Worm (Caenorhabditis elegans) whole organism, L4 larva: ENCODE data around the gene sto-2.

Experiments used
- F10B5.3 ChIP-seq: sonication (generic microtip); optimal IDR thresholded peaks from 2 replicates; lab custom pipeline; 2016; ENCODE audit warnings: mild to moderate bottlenecking, missing genetic modification characterization, missing compliant biosample characterization
- F26F4.8 ChIP-seq: fragments of 200-800 bp; sonication (Bioruptor generic); conservative IDR thresholded peaks from 2 replicates; pipeline ENCODE4 v1.3.6; 2022; ENCODE audit warnings: missing genetic modification characterization, missing compliant biosample characterization
- F37D6.2 ChIP-seq: sonication (generic microtip); optimal IDR thresholded peaks from 2 replicates; lab custom pipeline; 2016; ENCODE audit warnings: mild to moderate bottlenecking, missing genetic modification characterization, missing compliant biosample characterization
- T20F7.1 ChIP-seq: fragments of 200-800 bp; sonication (Bioruptor generic); optimal IDR thresholded peaks from 2 replicates; lab custom pipeline; 2018; ENCODE audit warnings: mild to moderate bottlenecking, missing genetic modification characterization, missing compliant biosample characterization
- Y48G9A.11 ChIP-seq: fragments of 200-800 bp; sonication (Bioruptor generic); IDR thresholded peaks from 2 replicates; pipeline ENCODE4 v1.3.6; 2022; ENCODE audit warnings: missing genetic modification reagents, missing genetic modification characterization, missing compliant biosample characterization
- Y75B8A.6 ChIP-seq: fragments of 200-800 bp; sonication (Bioruptor generic); IDR thresholded peaks from 2 replicates; pipeline ENCODE4 v1.3.6; 2022; ENCODE audit warnings: missing genetic modification reagents, missing genetic modification characterization, missing compliant biosample characterization
- aly-2 ChIP-seq: sonication (generic microtip); optimal IDR thresholded peaks from 2 replicates; lab custom pipeline; 2018; ENCODE audit warnings: missing biosample characterization, missing genetic modification characterization
- ama-1 ChIP-seq: fragments of 150-350 bp; optimal IDR thresholded peaks from 2 replicates; lab custom pipeline; 2014; ENCODE audit warnings: inconsistent platforms, mixed read lengths
- attf-4 ChIP-seq: sonication (generic microtip); optimal IDR thresholded peaks from 3 replicates; lab custom pipeline; 2017; ENCODE audit warnings: missing biosample characterization, missing genetic modification characterization
- ceh-32 ChIP-seq: sonication (generic microtip); optimal IDR thresholded peaks from 2 replicates; lab custom pipeline; 2016; ENCODE audit warnings: mild to moderate bottlenecking, missing genetic modification characterization, missing compliant biosample characterization; ENCODE audit not compliant: poor library complexity
- ceh-44 ChIP-seq: fragments of 200-800 bp; sonication (Bioruptor generic); IDR thresholded peaks from 2 replicates; pipeline ENCODE4 v1.3.6; 2022; ENCODE audit warnings: missing genetic modification reagents, missing genetic modification characterization, missing compliant biosample characterization
- ceh-62 ChIP-seq: sonication (generic microtip); optimal IDR thresholded peaks from 2 replicates; lab custom pipeline; 2017; ENCODE audit warnings: missing biosample characterization, missing genetic modification characterization
- ceh-82 ChIP-seq: sonication (generic microtip); optimal IDR thresholded peaks from 2 replicates; lab custom pipeline; 2017; ENCODE audit warnings: missing biosample characterization, missing genetic modification characterization
- cey-2 ChIP-seq: sonication (generic microtip); optimal IDR thresholded peaks from 3 replicates; lab custom pipeline; 2017; ENCODE audit warnings: missing genetic modification characterization, mild to moderate bottlenecking, missing compliant biosample characterization, antibody characterized with exemption, borderline replicate concordance; ENCODE audit not compliant: insufficient read depth
- ctbp-1 ChIP-seq: fragments of 200-800 bp; sonication (Bioruptor generic); IDR thresholded peaks from 2 replicates; pipeline ENCODE4 v1.3.6; 2022; ENCODE audit warnings: missing genetic modification reagents, missing genetic modification characterization, missing compliant biosample characterization
- daf-16 ChIP-seq, 3 experiments: sonication (generic microtip); optimal IDR thresholded peaks; 2 replicates each; lab custom pipeline; 2016 to 2017; ENCODE audit warnings: missing genetic modification characterization in 3 of 3, missing genetic modification reagents in 3 of 3, mild to moderate bottlenecking in 2 of 3, missing compliant biosample characterization in 2 of 3, missing biosample characterization in 1 of 3, moderate library complexity in 1 of 3
- dmd-9 ChIP-seq: fragments of 200-800 bp; sonication (Bioruptor generic); IDR thresholded peaks from 2 replicates; pipeline ENCODE4 v1.3.6; 2022; ENCODE audit warnings: missing genetic modification reagents, missing genetic modification characterization, missing compliant biosample characterization
- dpl-1 ChIP-seq: fragments of 150-350 bp; optimal IDR thresholded peaks from 2 replicates; lab custom pipeline; 2014; ENCODE audit warnings: missing biosample characterization, missing genetic modification reagents, missing genetic modification characterization
- duxl-1 ChIP-seq: sonication (generic microtip); optimal IDR thresholded peaks from 2 replicates; lab custom pipeline; 2016; ENCODE audit warnings: mild to moderate bottlenecking, missing genetic modification characterization, moderate library complexity, missing compliant biosample characterization; ENCODE audit not compliant: poor library complexity
- egl-43 ChIP-seq: fragments of 200-800 bp; sonication (Bioruptor generic); IDR thresholded peaks from 2 replicates; pipeline ENCODE4 v1.3.6; 2022; ENCODE audit warnings: missing genetic modification reagents, missing genetic modification characterization, missing compliant biosample characterization
- hlh-30 ChIP-seq: sonication (generic microtip); optimal IDR thresholded peaks from 2 replicates; lab custom pipeline; 2017; ENCODE audit warnings: antibody characterized with exemption, mild to moderate bottlenecking, missing genetic modification characterization, missing compliant biosample characterization; ENCODE audit not compliant: insufficient read depth
- lin-13 ChIP-seq: fragments of 150-350 bp; optimal IDR thresholded peaks from 2 replicates; lab custom pipeline; 2014; ENCODE audit warnings: missing biosample characterization, missing genetic modification reagents, missing genetic modification characterization
- lin-29 ChIP-seq: fragments of 200-800 bp; sonication (Bioruptor generic); IDR thresholded peaks from 2 replicates; pipeline ENCODE4 v1.3.6; 2022; ENCODE audit warnings: missing genetic modification reagents, missing genetic modification characterization, missing compliant biosample characterization
- lin-38 ChIP-seq: fragments of 200-800 bp; sonication (Bioruptor generic); IDR thresholded peaks from 2 replicates; pipeline ENCODE4 v1.3.6; 2022; ENCODE audit warnings: missing genetic modification reagents, missing genetic modification characterization, missing compliant biosample characterization
- lin-39 ChIP-seq: fragments of 150-350 bp; optimal IDR thresholded peaks from 2 replicates; lab custom pipeline; 2014; ENCODE audit warnings: missing biosample characterization, missing genetic modification reagents, missing genetic modification characterization
- madf-5 ChIP-seq, 2 experiments: fragments of 200-800 bp; sonication (Bioruptor generic); IDR thresholded peaks; 2 replicates each; pipeline ENCODE4 v1.3.6; 2022; ENCODE audit warnings: missing compliant biosample characterization in 2 of 2, missing genetic modification characterization in 2 of 2
- madf-9 ChIP-seq: fragments of 200-800 bp; sonication (Bioruptor generic); conservative IDR thresholded peaks from 2 replicates; pipeline ENCODE4 v1.3.6; 2022; ENCODE audit warnings: missing genetic modification reagents, missing genetic modification characterization, missing compliant biosample characterization
- mdl-1 ChIP-seq, 2 experiments: fragments of 150-350 bp in 1 of 2; sonication (generic microtip) in 1 of 2; optimal IDR thresholded peaks; 2 replicates each; lab custom pipeline; 2014 to 2017; ENCODE audit warnings: missing biosample characterization in 2 of 2, missing genetic modification characterization in 2 of 2
- mdt-29 ChIP-seq: fragments of 200-800 bp; sonication (Bioruptor generic); IDR thresholded peaks from 2 replicates; pipeline ENCODE4 v1.3.6; 2022; ENCODE audit warnings: missing genetic modification reagents, missing genetic modification characterization, missing compliant biosample characterization
- nhr-10 ChIP-seq: fragments of 150-350 bp; optimal IDR thresholded peaks from 2 replicates; lab custom pipeline; 2014; ENCODE audit warnings: missing biosample characterization, missing genetic modification characterization
- nhr-102 ChIP-seq: sonication (generic microtip); optimal IDR thresholded peaks from 2 replicates; lab custom pipeline; 2016; ENCODE audit warnings: mild to moderate bottlenecking, missing genetic modification characterization, moderate library complexity, missing compliant biosample characterization
- nhr-111 ChIP-seq: fragments of 200-800 bp; sonication (Bioruptor generic); optimal IDR thresholded peaks from 2 replicates; lab custom pipeline; 2018; ENCODE audit warnings: mild to moderate bottlenecking, missing genetic modification characterization, missing compliant biosample characterization
- nhr-237 ChIP-seq: sonication (generic microtip); optimal IDR thresholded peaks from 2 replicates; lab custom pipeline; 2017; ENCODE audit warnings: missing biosample characterization, missing genetic modification characterization
- nhr-28 ChIP-seq: fragments of 150-350 bp; optimal IDR thresholded peaks from 2 replicates; lab custom pipeline; 2014; ENCODE audit warnings: missing biosample characterization, missing genetic modification characterization
- nhr-42 ChIP-seq: fragments of 200-800 bp; sonication (Bioruptor generic); IDR thresholded peaks from 2 replicates; pipeline ENCODE4 v1.3.6; 2022; ENCODE audit warnings: missing genetic modification characterization, missing compliant biosample characterization
- nhr-6 ChIP-seq: fragments of 150-350 bp; optimal IDR thresholded peaks from 2 replicates; lab custom pipeline; 2014; ENCODE audit warnings: missing biosample characterization, missing genetic modification characterization
- php-3 ChIP-seq: fragments of 200-800 bp; sonication (Bioruptor generic); IDR thresholded peaks from 2 replicates; pipeline ENCODE4 v1.3.6; 2022; ENCODE audit warnings: missing genetic modification reagents, missing genetic modification characterization, missing compliant biosample characterization
- pqm-1 ChIP-seq: sonication (generic microtip); optimal IDR thresholded peaks from 2 replicates; lab custom pipeline; 2017; ENCODE audit warnings: missing biosample characterization, missing genetic modification characterization
- sdz-12 ChIP-seq: fragments of 200-800 bp; sonication (Bioruptor generic); optimal IDR thresholded peaks from 2 replicates; lab custom pipeline; 2018; ENCODE audit warnings: mild to moderate bottlenecking, missing genetic modification characterization, missing compliant biosample characterization
- skn-1 ChIP-seq: fragments of 150-350 bp; optimal IDR thresholded peaks from 2 replicates; lab custom pipeline; 2014; ENCODE audit warnings: missing biosample characterization, missing genetic modification characterization
- tra-1 ChIP-seq: fragments of 200-800 bp; sonication (Bioruptor generic); IDR thresholded peaks from 2 replicates; pipeline ENCODE4 v1.3.6; 2022; ENCODE audit warnings: missing genetic modification reagents, missing genetic modification characterization, missing compliant biosample characterization
- unc-130 ChIP-seq: sonication (generic microtip); optimal IDR thresholded peaks from 2 replicates; lab custom pipeline; 2016; ENCODE audit warnings: missing genetic modification reagents, missing genetic modification characterization, missing compliant biosample characterization
- unc-39 ChIP-seq: sonication (generic microtip); optimal IDR thresholded peaks from 2 replicates; lab custom pipeline; 2017; ENCODE audit warnings: missing biosample characterization, missing genetic modification characterization
- unc-62 ChIP-seq, 3 experiments: fragments of 150-350 bp in 1 of 3; sonication (generic microtip); optimal IDR thresholded peaks in 2 of 3; peaks in 1 of 3; 1 replicate in 1 of 3; 2 replicates in 2 of 3; lab custom pipeline; 2014 to 2017; ENCODE audit warnings: missing biosample characterization in 3 of 3, missing genetic modification characterization in 3 of 3, missing genetic modification reagents in 3 of 3, missing genotype in 1 of 3
- zag-1 ChIP-seq: fragments of 150-350 bp; optimal IDR thresholded peaks from 2 replicates; lab custom pipeline; 2014; ENCODE audit warnings: missing biosample characterization, missing genetic modification characterization
- zip-11 ChIP-seq: fragments of 200-800 bp; sonication (Bioruptor generic); IDR thresholded peaks from 2 replicates; pipeline ENCODE4 v1.3.6; 2022; ENCODE audit warnings: missing genetic modification characterization, missing compliant biosample characterization
- ztf-7 ChIP-seq: fragments of 150-350 bp; optimal IDR thresholded peaks from 2 replicates; lab custom pipeline; 2014; ENCODE audit warnings: missing biosample characterization, missing genetic modification characterization

The sto-2 gene

DNA sequence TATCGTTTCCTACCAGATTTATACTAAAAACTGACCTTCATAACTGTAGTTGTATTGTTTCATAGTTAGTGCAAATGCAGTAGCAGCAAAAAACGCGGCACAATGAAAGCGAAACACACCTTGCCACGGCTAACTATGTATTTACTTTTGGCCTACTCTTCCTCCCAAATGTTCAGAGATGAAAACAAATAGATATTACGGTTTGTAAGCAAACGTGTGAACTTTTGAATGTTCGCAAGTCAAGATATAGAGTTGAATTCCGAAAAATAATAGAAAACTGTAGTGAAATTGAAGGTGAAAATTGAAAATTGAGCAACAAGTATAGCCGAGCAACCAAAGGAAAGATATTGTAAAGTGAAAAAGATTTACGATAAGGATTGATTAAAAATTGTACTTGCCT lies 41.0 kb upstream of the sto-2 start, which contains the start of gene chtl-1:
Gene chtl-1 (minus strand): TSS at position 101 of the 400 bp plus-strand sequence.
- no peak for TF ChIP-seq ctbp-1 (GFP tag; lab: Robert Waterston, UW)
- no peak for TF ChIP-seq madf-9 (GFP tag; lab: Robert Waterston, UW)
- no peak for TF ChIP-seq zip-11 (GFP tag; lab: Robert Waterston, UW)
- no peak for TF ChIP-seq ceh-82
- TF ChIP-seq lin-29 (GFP tag; lab: Robert Waterston, UW) = no peak
- no peak for TF ChIP-seq nhr-111
- no peak for TF ChIP-seq cey-2 (tag; lab: Kevin White, UChicago)
- TF ChIP-seq hlh-30 (tag; lab: Kevin White, UChicago) = no peak
- no peak for TF ChIP-seq ceh-32 (tag; lab: Kevin White, UChicago)
- no peak for TF ChIP-seq nhr-42 (GFP tag; lab: Robert Waterston, UW)

DNA sequence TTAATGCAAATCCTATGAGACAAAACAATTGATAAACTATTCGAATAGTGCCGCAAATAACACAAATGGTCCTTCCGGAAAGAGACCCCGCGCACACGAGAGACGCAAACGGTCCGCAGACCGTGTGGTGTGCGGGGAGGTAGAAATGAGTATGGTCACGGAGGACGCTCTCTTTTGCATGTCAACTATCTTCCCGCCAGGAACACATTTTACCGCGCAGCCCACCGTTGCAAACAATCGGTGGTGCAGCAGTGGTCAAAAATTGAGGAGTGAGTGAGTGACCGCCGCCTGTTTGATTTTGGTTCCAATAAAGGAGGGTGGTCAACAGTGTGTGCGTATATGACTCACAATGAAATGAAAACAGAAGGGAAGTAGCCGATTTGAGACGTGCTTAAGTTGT lies 37.5 kb upstream of the sto-2 start:
- 0 out of 2 replicates have a peak, but pooled peaks have one; percentile 33 for TF ChIP-seq egl-43 (GFP tag; lab: Robert Waterston, UW)
- no peak for TF ChIP-seq dpl-1 (GFP tag; lab: Kevin White, UChicago)

DNA sequence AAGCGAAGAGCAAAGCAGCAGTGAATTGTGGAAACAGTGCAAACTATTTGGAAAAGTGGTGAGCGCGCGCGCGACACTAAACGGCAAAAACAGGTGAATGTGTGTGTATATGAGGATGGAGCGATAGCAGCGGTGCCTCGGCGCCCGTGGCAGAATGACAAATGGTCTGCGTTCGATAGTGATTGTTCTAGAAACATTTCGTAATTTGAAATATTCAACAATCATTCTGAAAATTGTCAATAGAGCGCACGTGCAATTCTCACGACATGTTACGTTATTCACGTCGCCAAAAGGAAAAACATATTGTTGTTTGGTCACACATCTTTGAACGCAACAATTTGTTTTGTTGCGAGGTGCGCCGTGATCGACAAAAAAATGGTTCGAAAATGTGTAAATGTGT lies 32.1 kb upstream of the sto-2 start:
- no peak for TF ChIP-seq nhr-10 (tag; lab: Kevin White, UChicago)
- TF ChIP-seq ama-1 = no peak
- TF ChIP-seq daf-16 (GFP tag; optimal IDR thresholded peaks at IDR 0.05; lab: Kevin White, UChicago) = no peak
- TF ChIP-seq daf-16 (tag; optimal IDR thresholded peaks at IDR 0.05; lab: Kevin White, UChicago) = peak; percentile 97
- no peak for TF ChIP-seq unc-39
- TF ChIP-seq madf-5 (GFP tag; IDR thresholded peaks at IDR 0.05; lab: Robert Waterston, UW) = no peak
- TF ChIP-seq sdz-12 (GFP tag; lab: Kevin White, UChicago) = no peak
- no peak for TF ChIP-seq unc-130 (GFP tag; lab: Kevin White, UChicago)
- TF ChIP-seq nhr-28 (tag; lab: Kevin White, UChicago) = peak; percentile 14
- TF ChIP-seq tra-1 (GFP tag; lab: Robert Waterston, UW) = no peak
- TF ChIP-seq aly-2 (tag; lab: Kevin White, UChicago) = no peak
- TF ChIP-seq dmd-9 (GFP tag; lab: Robert Waterston, UW) = no peak
- TF ChIP-seq zip-11 (GFP tag; lab: Robert Waterston, UW) = no peak
- no peak for TF ChIP-seq lin-39 (tag; lab: Kevin White, UChicago)
- no peak for TF ChIP-seq F10B5.3 (tag; lab: Kevin White, UChicago)
- TF ChIP-seq php-3 (GFP tag; lab: Robert Waterston, UW) = no peak
- TF ChIP-seq ztf-7 (tag; lab: Kevin White, UChicago) = no peak
- no peak for TF ChIP-seq pqm-1 (tag; lab: Kevin White, UChicago)
- no peak for TF ChIP-seq F37D6.2
- TF ChIP-seq mdl-1 (tag; optimal IDR thresholded peaks at IDR 0.05; lab: Kevin White, UChicago) = peak in 1 of 2 experiments; percentile 4
- TF ChIP-seq nhr-102 (tag; lab: Kevin White, UChicago) = no peak
- TF ChIP-seq Y75B8A.6 (GFP tag; lab: Robert Waterston, UW) = 0 out of 2 replicates have a peak, but pooled peaks have one; percentile 30
- peak; percentile 35; the same call in 1 of the 2 replicates for TF ChIP-seq mdt-29 (GFP tag; lab: Robert Waterston, UW)
- no peak; the same call in 1 of the 2 replicates for TF ChIP-seq lin-38 (GFP tag; lab: Robert Waterston, UW)
- no peak for TF ChIP-seq ctbp-1 (GFP tag; lab: Robert Waterston, UW)
- TF ChIP-seq nhr-6 = no peak
- TF ChIP-seq attf-4 (tag; lab: Kevin White, UChicago) = no peak
- peak; percentile 18 for TF ChIP-seq lin-13 (GFP tag; lab: Kevin White, UChicago)
- no peak for TF ChIP-seq T20F7.1 (GFP tag; lab: Kevin White, UChicago)
- TF ChIP-seq unc-62 (GFP tag; optimal IDR thresholded peaks at IDR 0.05 in 1 of 2; lab: Kevin White, UChicago) = no peak
- TF ChIP-seq unc-62 (tag; optimal IDR thresholded peaks at IDR 0.05; lab: Kevin White, UChicago) = no peak
- no peak for TF ChIP-seq duxl-1
- no peak for TF ChIP-seq F26F4.8 (GFP tag; lab: Robert Waterston, UW)
- TF ChIP-seq ceh-62 (tag; lab: Kevin White, UChicago) = no peak
- no peak for TF ChIP-seq zag-1 (tag; lab: Kevin White, UChicago)
- no peak for TF ChIP-seq ceh-44 (GFP tag; lab: Robert Waterston, UW)
- no peak for TF ChIP-seq cey-2 (tag; lab: Kevin White, UChicago)
- no peak for TF ChIP-seq skn-1 (tag; lab: Kevin White, UChicago)
- no peak for TF ChIP-seq nhr-237 (tag; lab: Kevin White, UChicago)
- TF ChIP-seq Y48G9A.11 = no peak
